Fruit fly (Drosophila melanogaster) S2 (cell line): ENCODE measurements around the gene CYLD.

Experiments used
- CG8478 ChIP-seq: fragments of >200 bp; optimal IDR thresholded peaks from 2 replicates; lab custom pipeline; 2018
- CTCF ChIP-seq, 2 experiments: fragments of >200 bp; optimal IDR thresholded peaks; 2 replicates each; lab custom pipeline; 2018

DNA sequence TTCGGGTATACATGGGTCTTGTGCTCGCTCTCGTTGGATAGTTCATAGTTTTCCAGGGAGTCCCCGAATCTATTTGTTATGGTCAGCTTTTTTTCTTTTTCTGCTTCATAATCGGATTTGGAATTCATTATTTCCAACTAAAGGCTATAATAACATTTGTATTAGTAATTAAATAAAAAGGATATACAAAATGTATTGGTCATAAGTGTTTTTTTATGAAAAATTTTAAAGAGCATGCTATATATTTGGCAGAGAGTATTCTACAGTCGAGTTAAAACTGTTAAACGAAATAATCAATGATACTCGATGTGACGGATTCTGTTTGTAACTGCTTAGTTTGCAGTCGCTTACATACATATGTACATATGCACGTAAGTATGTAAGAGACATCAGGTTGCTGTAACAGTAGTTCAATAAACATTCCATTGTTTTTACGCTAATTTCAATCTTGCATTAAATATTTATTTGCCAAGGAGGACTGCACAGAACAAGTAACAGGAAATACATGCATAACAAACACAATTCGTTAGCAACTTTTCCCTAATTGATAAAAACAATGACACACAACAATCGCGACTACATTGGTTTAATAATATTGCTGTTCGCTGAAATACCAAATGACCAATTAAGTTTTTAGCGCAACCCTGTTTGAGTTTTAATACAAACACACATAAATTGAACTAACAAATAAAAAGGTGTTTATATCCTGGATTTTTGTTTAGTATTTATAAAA is 404 bp downstream of the CYLD start:
- no peak for TF ChIP-seq CTCF (optimal IDR thresholded peaks at IDR 0.05; lab: Kevin White, UChicago)
- no peak for TF ChIP-seq CG8478 (lab: Kevin White, UChicago)
